Fruit fly (Drosophila melanogaster): ENCODE data around the gene fz2.

Gene fz2

DNA sequence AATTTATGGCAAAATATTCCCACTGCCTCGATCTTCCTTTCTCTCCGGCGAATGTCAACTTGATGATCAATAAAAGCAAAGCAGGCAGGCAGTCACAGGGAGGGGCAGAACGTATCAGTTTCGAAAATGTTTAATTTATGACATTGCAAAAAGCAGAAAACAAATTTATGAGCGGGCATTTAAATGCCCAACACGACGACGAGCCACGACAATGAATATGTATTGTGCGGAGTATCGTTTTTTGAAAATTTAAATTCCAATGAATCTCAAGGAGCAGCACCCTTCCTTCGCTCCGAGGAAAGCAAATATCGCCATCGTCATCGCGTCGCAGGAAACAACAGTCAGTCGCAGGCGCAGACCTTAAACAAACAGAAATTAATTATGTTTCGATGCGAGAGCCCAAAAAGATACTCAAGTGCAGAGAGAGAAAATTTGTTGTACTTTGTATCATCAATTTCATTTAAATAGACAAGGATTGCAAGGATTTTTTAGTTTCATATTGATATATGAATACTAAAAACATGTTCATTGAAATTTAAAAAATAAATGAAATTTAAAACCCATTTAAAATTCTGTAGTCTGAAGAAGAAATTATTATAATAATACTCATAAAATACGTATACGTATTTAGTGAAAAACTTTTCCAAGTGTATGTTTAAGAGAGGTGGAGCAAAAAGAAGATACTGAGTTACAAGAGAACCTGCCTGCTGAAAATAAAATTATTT is 72.4 kb downstream of the fz2 start (continued):
- peak; percentile 15 for TF ChIP-seq CG4820 (GFP tag; optimal IDR thresholded peaks at IDR 0.05)
- TF ChIP-seq Neu2 (GFP tag; optimal IDR thresholded peaks at IDR 0.05; ENCODE audit: borderline replicate concordance), result no peak
- peak; percentile 93 for TF ChIP-seq CG18262 (tag; optimal IDR thresholded peaks at IDR 0.05)
- TF ChIP-seq CG10543 (GFP tag; optimal IDR thresholded peaks at IDR 0.05), result no peak
- peak; percentile 86 for TF ChIP-seq CG12391 (tag; optimal IDR thresholded peaks at IDR 0.05)
- TF ChIP-seq CG4282 (GFP tag; optimal IDR thresholded peaks at IDR 0.05), result no peak
- TF ChIP-seq Adf1 (GFP tag; IDR thresholded peaks at IDR 0.05), result no peak
- peak in 1 of 2 experiments; percentile 3 for TF ChIP-seq tll (GFP tag; optimal IDR thresholded peaks at IDR 0.05)
- TF ChIP-seq gt (GFP tag; IDR thresholded peaks at IDR 0.05), result no peak
- TF ChIP-seq sens-2 (GFP tag; IDR thresholded peaks at IDR 0.05), result no peak
- peak; percentile 13; the same call in 1 of the 2 replicates for TF ChIP-seq slbo (GFP tag; IDR thresholded peaks at IDR 0.05)
- TF ChIP-seq CG4404 (GFP tag; IDR thresholded peaks at IDR 0.05), result peak; percentile 56; the same call in 1 of the 2 replicates
- peak; percentile 64 for TF ChIP-seq CG30403 (GFP tag; optimal IDR thresholded peaks at IDR 0.05)
- peak; percentile 3 for TF ChIP-seq CG1233 (GFP tag; optimal IDR thresholded peaks at IDR 0.05)
- peak in 1 of 2 experiments; percentile 77 for TF ChIP-seq bsh (GFP tag; optimal IDR thresholded peaks at IDR 0.05)
- TF ChIP-seq lbe (GFP tag; optimal IDR thresholded peaks at IDR 0.05), result no peak
- peak; percentile 86 for TF ChIP-seq CG31441 (GFP tag; IDR thresholded peaks at IDR 0.05)
- no peak for TF ChIP-seq crol (GFP tag; IDR thresholded peaks at IDR 0.05)
- TF ChIP-seq fd96Cb (tag; optimal IDR thresholded peaks at IDR 0.05), result peak; percentile 63
- peak; percentile 66 for TF ChIP-seq Spps (tag; optimal IDR thresholded peaks at IDR 0.05)
- TF ChIP-seq CG7271 (tag; optimal IDR thresholded peaks at IDR 0.05), result peak; percentile 54
- peak; percentile 11 for TF ChIP-seq kay (GFP tag; optimal IDR thresholded peaks at IDR 0.05)
- TF ChIP-seq Sry-δ (GFP tag; optimal IDR thresholded peaks at IDR 0.05), result no peak
- no peak for TF ChIP-seq ab (GFP tag; optimal IDR thresholded peaks at IDR 0.05)
- peak in 1 of 2 experiments; percentile 22 for TF ChIP-seq dpn (GFP tag; optimal IDR thresholded peaks at IDR 0.05)
- TF ChIP-seq Rx (GFP tag; IDR thresholded peaks at IDR 0.05), result no peak
- TF ChIP-seq CG10654 (GFP tag; optimal IDR thresholded peaks at IDR 0.05), result peak; percentile 0
- peak; percentile 57; the same call in 1 of the 2 replicates for TF ChIP-seq chm (GFP tag; IDR thresholded peaks at IDR 0.05)
- TF ChIP-seq Sox100B (GFP tag; optimal IDR thresholded peaks at IDR 0.05), result peak; percentile 67
- TF ChIP-seq sc (optimal IDR thresholded peaks at IDR 0.05), result no peak
- peak; percentile 10 for TF ChIP-seq sc (GFP tag; optimal IDR thresholded peaks at IDR 0.05)
- TF ChIP-seq CG8765 (GFP tag; IDR thresholded peaks at IDR 0.05), result no peak
- TF ChIP-seq Fer3 (tag; optimal IDR thresholded peaks at IDR 0.05), result peak; percentile 36
- TF ChIP-seq CG6654 (GFP tag; optimal IDR thresholded peaks at IDR 0.05), result no peak
- no peak for TF ChIP-seq CG4854 (GFP tag; optimal IDR thresholded peaks at IDR 0.05)
- peak; percentile 3 for TF ChIP-seq kah (GFP tag; optimal IDR thresholded peaks at IDR 0.05)
- TF ChIP-seq CG9797 (GFP tag; optimal IDR thresholded peaks at IDR 0.05), result no peak
- TF ChIP-seq CG10209 (GFP tag; optimal IDR thresholded peaks at IDR 0.05), result peak; percentile 25
- peak; percentile 90 for TF ChIP-seq CG10979 (tag; optimal IDR thresholded peaks at IDR 0.05)
- 0 out of 2 replicates have a peak, but pooled peaks have one; percentile 24 for TF ChIP-seq E2f1 (GFP tag; IDR thresholded peaks at IDR 0.05)
- no peak for TF ChIP-seq CG17912 (GFP tag; optimal IDR thresholded peaks at IDR 0.05)
- peak; percentile 38 for TF ChIP-seq CG12659 (GFP tag; optimal IDR thresholded peaks at IDR 0.05)
- TF ChIP-seq stwl (tag; optimal IDR thresholded peaks at IDR 0.05), result peak; percentile 14
- TF ChIP-seq CG3407 (GFP tag; optimal IDR thresholded peaks at IDR 0.05), result peak; percentile 23
- no peak for TF ChIP-seq Hsf (GFP tag; optimal IDR thresholded peaks at IDR 0.05)
- TF ChIP-seq Fer1 (GFP tag; optimal IDR thresholded peaks at IDR 0.05), result peak; percentile 15
- no peak for TF ChIP-seq Bgb (GFP tag; IDR thresholded peaks at IDR 0.05; ENCODE audit: partially characterized antibody)
- TF ChIP-seq Hr3 (GFP tag; optimal IDR thresholded peaks at IDR 0.05), result peak; percentile 43
- peak; percentile 33 for TF ChIP-seq Asciz (GFP tag; optimal IDR thresholded peaks at IDR 0.05)
